Worm (Caenorhabditis elegans): ENCODE data around the gene C36A4.4.
"Not testable (repeated sequence)": the region's sequence is repeated elsewhere in the genome, so short reads cannot be mapped to it uniquely, and the experiment has no call there.

- not testable (repeated sequence) for TF ChIP-seq fos-1 (tag; optimal IDR thresholded peaks at IDR 0.05); lin-39 (tag; optimal IDR thresholded peaks at IDR 0.05); nhr-12 (tag; optimal IDR thresholded peaks at IDR 0.05); ceh-88 (GFP tag; IDR thresholded peaks at IDR 0.05); vab-15 (tag; optimal IDR thresholded peaks at IDR 0.05); nhr-77 (tag; optimal IDR thresholded peaks at IDR 0.05); nhr-11 (tag; optimal IDR thresholded peaks at IDR 0.05); mdl-1 (tag; optimal IDR thresholded peaks at IDR 0.05); nhr-47 (tag; optimal IDR thresholded peaks at IDR 0.05); ztf-4 (tag; optimal IDR thresholded peaks at IDR 0.05); unc-130 (tag; optimal IDR thresholded peaks at IDR 0.05); lin-13 (GFP tag; optimal IDR thresholded peaks at IDR 0.05); egl-27 (tag; optimal IDR thresholded peaks at IDR 0.05); tbx-2 (tag; optimal IDR thresholded peaks at IDR 0.05)
Measured at ce11 chrIII:3858003-3858402, 14.6 kb upstream of the C36A4.4 start.
